Fruit fly (Drosophila melanogaster): ENCODE results near the gene Muc12Ea.

Gene Muc12Ea

dm6 chrX:14237873-14238394 lies 39.6 kb upstream of the Muc12Ea start, which contains the start of the genes Fbxl4 and Dus2 (continued):
- TF ChIP-seq CG11456 (GFP tag; IDR thresholded peaks at IDR 0.05) (peak; percentile 95), HmgZ (tag; optimal IDR thresholded peaks at IDR 0.05) (peak; percentile 93), CG9609 (GFP tag; optimal IDR thresholded peaks at IDR 0.05) (peak; percentile 93), Doc2 (GFP tag; IDR thresholded peaks at IDR 0.05) (peak; percentile 73), Hr51 (GFP tag; optimal IDR thresholded peaks at IDR 0.05) (peak; percentile 88 to 89), HLH4C (GFP tag; IDR thresholded peaks at IDR 0.05; ENCODE audit: partially characterized antibody) (peak; percentile 60; the same call in 2 of the 3 replicates), Pdp1 (GFP tag; optimal IDR thresholded peaks at IDR 0.05) (peak; percentile 93 to 96), amos (GFP tag; IDR thresholded peaks at IDR 0.05; ENCODE audit: partially characterized antibody) (peak; percentile 38; the same call in 1 of the 2 replicates), CG10321 (GFP tag; IDR thresholded peaks at IDR 0.05) (peak; percentile 62), run (tag; optimal IDR thresholded peaks at IDR 0.05) (peak; percentile 44)

dm6 chrX:14242479-14242878 lies 35.1 kb upstream of the Muc12Ea start, which contains the start of gene mRNA-cap:
Gene mRNA-cap (minus strand): TSS chrX:14242822.
- TF ChIP-seq HLH4C (GFP tag; IDR thresholded peaks at IDR 0.05; ENCODE audit: partially characterized antibody) = no peak
- no peak for TF ChIP-seq CG9215 (GFP tag; IDR thresholded peaks at IDR 0.05)
- no peak for TF ChIP-seq inv (GFP tag; IDR thresholded peaks at IDR 0.05; ENCODE audit: partially characterized antibody)
- no peak for TF ChIP-seq Rfx (GFP tag; IDR thresholded peaks at IDR 0.05)
- no peak for TF ChIP-seq CG16815 (GFP tag; optimal IDR thresholded peaks at IDR 0.05)
- TF ChIP-seq pfk (GFP tag; optimal IDR thresholded peaks at IDR 0.05) = no peak
- TF ChIP-seq ab (GFP tag; optimal IDR thresholded peaks at IDR 0.05) = no peak
- no peak for TF ChIP-seq CG14050 (GFP tag; IDR thresholded peaks at IDR 0.05)
- TF ChIP-seq croc (GFP tag; conservative IDR thresholded peaks at IDR 0.05) = no peak
- no peak for TF ChIP-seq Max (GFP tag; optimal IDR thresholded peaks at IDR 0.05)
- no peak for TF ChIP-seq chm (GFP tag; IDR thresholded peaks at IDR 0.05)
- no peak for TF ChIP-seq dati (GFP tag; IDR thresholded peaks at IDR 0.05)
- TF ChIP-seq CG16779 (GFP tag; IDR thresholded peaks at IDR 0.05) = no peak
- no peak for TF ChIP-seq CG1647 (GFP tag; optimal IDR thresholded peaks at IDR 0.05)
- peak; percentile 73 for TF ChIP-seq CG4617 (GFP tag; optimal IDR thresholded peaks at IDR 0.05; ENCODE audit: borderline replicate concordance)
- no peak for TF ChIP-seq CG6854 (GFP tag; optimal IDR thresholded peaks at IDR 0.05)
- TF ChIP-seq nerfin-2 (GFP tag; IDR thresholded peaks at IDR 0.05; ENCODE audit: partially characterized antibody) = no peak
- peak; percentile 96 for TF ChIP-seq MESR4 (GFP tag; optimal IDR thresholded peaks at IDR 0.05)
- TF ChIP-seq CG10654 (GFP tag; optimal IDR thresholded peaks at IDR 0.05) = no peak
- no peak for TF ChIP-seq CG15514 (GFP tag; optimal IDR thresholded peaks at IDR 0.05)
- no peak for TF ChIP-seq Oaz (GFP tag; IDR thresholded peaks at IDR 0.05)
- no peak for TF ChIP-seq CG10267 (tag; optimal IDR thresholded peaks at IDR 0.05)
- TF ChIP-seq B-H2 (GFP tag; optimal IDR thresholded peaks at IDR 0.05) = no peak
- TF ChIP-seq trem (tag; optimal IDR thresholded peaks at IDR 0.05) = no peak
- no peak for TF ChIP-seq H15 (GFP tag; IDR thresholded peaks at IDR 0.05)
- TF ChIP-seq MBD-R2 (GFP tag; IDR thresholded peaks at IDR 0.05) = 0 out of 2 replicates have a peak, but pooled peaks have one; percentile 22
- no peak for TF ChIP-seq TFAM (GFP tag; optimal IDR thresholded peaks at IDR 0.05)
- no peak for TF ChIP-seq Hmr (GFP tag; optimal IDR thresholded peaks at IDR 0.05)
- no peak for TF ChIP-seq C15 (GFP tag; IDR thresholded peaks at IDR 0.05)
- no peak for TF ChIP-seq NFAT (GFP tag; IDR thresholded peaks at IDR 0.05)
- no peak for TF ChIP-seq CG10979 (tag; optimal IDR thresholded peaks at IDR 0.05)
- no peak for TF ChIP-seq CG10321 (GFP tag; IDR thresholded peaks at IDR 0.05)
- no peak for TF ChIP-seq tup (GFP tag; optimal IDR thresholded peaks at IDR 0.05)
- no peak for TF ChIP-seq mirr (GFP tag; optimal IDR thresholded peaks at IDR 0.05)
- TF ChIP-seq bcd (GFP tag; optimal IDR thresholded peaks at IDR 0.05) = no peak
- TF ChIP-seq CG31388 (GFP tag; optimal IDR thresholded peaks at IDR 0.05) = no peak
- peak in 1 of 2 experiments; percentile 81 for TF ChIP-seq Dfd (GFP tag; optimal IDR thresholded peaks at IDR 0.05)
- TF ChIP-seq pros (GFP tag; optimal IDR thresholded peaks at IDR 0.05) = no peak
- no peak for TF ChIP-seq HHEX (GFP tag; optimal IDR thresholded peaks at IDR 0.05)
- no peak for TF ChIP-seq gcm2 (GFP tag; optimal IDR thresholded peaks at IDR 0.05)
- TF ChIP-seq CG2116 (GFP tag; optimal IDR thresholded peaks at IDR 0.05) = no peak

All from whole organism, embryonic.